Fruit fly (Drosophila melanogaster) whole organism, embryonic: ENCODE results near the gene drn.

ENCODE experiments used
- CG12104 ChIP-seq: fragments of 200-800 bp; sonication (Bioruptor generic); optimal IDR thresholded peaks from 3 replicates; lab custom pipeline; 2016; ENCODE audit warnings: missing biosample characterization, missing genetic modification characterization
- CG12219 ChIP-seq: fragments of 200-800 bp; sonication (Bioruptor generic); optimal IDR thresholded peaks from 3 replicates; lab custom pipeline; 2018; ENCODE audit warnings: missing biosample characterization, mild to moderate bottlenecking, missing genetic modification characterization
- CG14667 ChIP-seq: fragments of 200-800 bp; sonication (Bioruptor generic); IDR thresholded peaks from 2 replicates; pipeline ENCODE4 v1.3.6; 2022; ENCODE audit warnings: missing biosample characterization, missing genetic modification characterization
- CG30431 ChIP-seq: fragments of 200-800 bp; sonication (Bioruptor generic); optimal IDR thresholded peaks from 2 replicates; lab custom pipeline; 2017; ENCODE audit warnings: missing biosample characterization, missing genetic modification characterization
- CG34376 ChIP-seq: fragments of 200-800 bp; sonication (Bioruptor generic); optimal IDR thresholded peaks from 2 replicates; lab custom pipeline; 2018; ENCODE audit warnings: missing biosample characterization, mild to moderate bottlenecking, missing genetic modification characterization
- CG8924 ChIP-seq: fragments of 200-800 bp; optimal IDR thresholded peaks from 3 replicates; lab custom pipeline; 2019; ENCODE audit warnings: missing biosample characterization, mild to moderate bottlenecking, missing genetic modification characterization, moderate library complexity
- E2f1 ChIP-seq: fragments of 200-800 bp; sonication (Bioruptor generic); IDR thresholded peaks from 2 replicates; pipeline ENCODE4 v1.3.6; 2022; ENCODE audit warnings: missing biosample characterization, missing genetic modification characterization
- Fer2 ChIP-seq: fragments of 200-800 bp; sonication (Bioruptor generic); optimal IDR thresholded peaks from 2 replicates; lab custom pipeline; 2018; ENCODE audit warnings: missing biosample characterization, mild to moderate bottlenecking, missing genetic modification characterization, moderate library complexity
- Opbp ChIP-seq: fragments of 200-800 bp; sonication (Bioruptor generic); IDR thresholded peaks from 3 replicates; pipeline ENCODE4 v1.3.6; 2022; ENCODE audit warnings: missing biosample characterization, missing genetic modification characterization; ENCODE audit not compliant: partially characterized antibody
- Vsx1 ChIP-seq: fragments of 200-800 bp; sonication (Bioruptor generic); optimal IDR thresholded peaks from 2 replicates; lab custom pipeline; 2017; ENCODE audit warnings: missing biosample characterization, mild to moderate bottlenecking, missing genetic modification characterization, missing genetic modification reagents
- ci ChIP-seq: fragments of 200-800 bp; sonication (Bioruptor generic); IDR thresholded peaks from 3 replicates; pipeline ENCODE4 v1.3.6; 2022; ENCODE audit warnings: missing biosample characterization, missing genetic modification characterization
- crp ChIP-seq, 2 experiments: fragments of 200-800 bp; sonication (Bioruptor generic); optimal IDR thresholded peaks; 2 replicates in 1 of 2; 3 replicates in 1 of 2; lab custom pipeline; 2017; ENCODE audit warnings: missing biosample characterization in 2 of 2, missing genetic modification characterization in 2 of 2, mild to moderate bottlenecking in 1 of 2, moderate library complexity in 1 of 2
- gsb-n ChIP-seq: fragments of 200-800 bp; sonication (Bioruptor generic); optimal IDR thresholded peaks from 3 replicates; lab custom pipeline; 2018; ENCODE audit warnings: missing biosample characterization, mild to moderate bottlenecking, missing genetic modification characterization
- nmo ChIP-seq: fragments of 200-800 bp; sonication (Bioruptor generic); optimal IDR thresholded peaks from 2 replicates; lab custom pipeline; 2018; ENCODE audit warnings: missing biosample characterization, mild to moderate bottlenecking, missing genetic modification characterization, moderate library complexity

DNA sequence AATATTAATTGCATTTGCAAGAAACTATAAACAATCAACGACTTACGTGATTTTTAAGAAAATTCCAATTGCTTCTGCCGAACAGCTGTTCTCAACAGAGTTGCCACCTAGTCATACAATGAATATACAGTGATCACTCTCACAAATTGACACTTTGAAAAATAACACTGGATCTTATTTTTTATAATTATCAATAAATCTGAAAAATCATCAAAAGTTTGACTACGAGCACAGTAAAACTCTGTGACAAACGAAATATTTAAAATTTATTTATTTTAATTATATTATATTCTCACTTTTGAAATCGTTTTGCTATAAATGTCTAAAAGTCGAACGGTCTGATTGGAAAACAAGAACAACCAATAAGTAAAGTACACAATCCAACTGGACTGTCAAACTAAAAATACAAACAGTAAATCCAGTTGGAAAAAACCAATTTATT, 60.0 kb downstream of the drn start, which contains the start of gene CG34117:
- TF ChIP-seq nmo (GFP tag; lab: Kevin White, UChicago) (peak; percentile 79), CG12104 (GFP tag; lab: Kevin White, UChicago) (peak; percentile 59), gsb-n (tag; lab: Kevin White, UChicago) (peak; percentile 75), CG12219 (GFP tag; lab: Kevin White, UChicago) (peak; percentile 49), Opbp (no peak), ci (GFP tag; lab: Robert Waterston, UW) (peak; percentile 84), Fer2 (tag; lab: Kevin White, UChicago) (peak; percentile 70), Vsx1 (GFP tag; lab: Kevin White, UChicago) (peak; percentile 52), CG34376 (peak; percentile 74), CG8924 (tag; lab: Kevin White, UChicago) (peak; percentile 88), E2f1 (GFP tag; lab: Robert Waterston, UW) (peak; percentile 79), CG30431 (GFP tag; lab: Kevin White, UChicago) (peak; percentile 27), CG14667 (peak; percentile 78), crp (GFP tag; optimal IDR thresholded peaks at IDR 0.05; lab: Kevin White, UChicago) (peak; percentile 86 to 95)
